Fruit fly (Drosophila melanogaster) S2 (cell line): ENCODE data around the gene CG5087.

ENCODE experiments used
- CG8478 ChIP-seq: fragments of >200 bp; optimal IDR thresholded peaks from 2 replicates; lab custom pipeline; 2018
- CTCF ChIP-seq, 2 experiments: fragments of >200 bp; optimal IDR thresholded peaks; 2 replicates each; lab custom pipeline; 2018

Gene CG5087

DNA sequence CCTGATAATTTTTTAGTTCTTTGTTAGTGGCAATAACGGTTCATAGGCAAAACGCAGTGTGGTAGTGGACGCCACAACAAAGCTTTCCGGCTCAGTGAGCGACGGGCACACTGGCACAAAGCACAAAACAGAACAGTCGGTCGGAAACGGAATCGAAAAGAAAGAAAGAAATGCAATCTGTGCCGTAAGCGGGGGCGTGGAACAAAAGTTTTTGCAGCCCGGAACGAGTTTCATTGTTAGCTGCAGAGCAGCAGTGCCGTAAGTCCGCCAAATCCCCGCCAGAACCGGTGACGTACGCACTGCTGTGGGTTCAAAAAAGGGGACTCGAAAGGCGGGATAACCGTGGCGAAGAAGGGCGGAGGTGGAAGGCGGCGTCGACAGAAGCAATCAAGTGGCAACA lies 29.5 kb upstream of the CG5087 start, which contains the start of gene CG5026:
Gene CG5026, plus strand, starts transcription at position 92 of the 400 bp plus-strand sequence.
- TF ChIP-seq CG8478 (lab: Kevin White, UChicago) (no peak), CTCF (optimal IDR thresholded peaks at IDR 0.05; lab: Kevin White, UChicago) (no peak)

- no peak for TF ChIP-seq CTCF (optimal IDR thresholded peaks at IDR 0.05; lab: Kevin White, UChicago)
- no peak for TF ChIP-seq CG8478 (lab: Kevin White, UChicago)
These were observed 23.2 kb upstream of the CG5087 start, which contains the start of the genes pix and Srp68 for dm6 chr3L:8974478-8975477. Gene pix, minus strand, starts transcription at chr3L:8974765. Gene Srp68, plus strand, starts transcription at chr3L:8975046.

dm6 chr3L:8978678-8979413 lies 19.1 kb upstream of the CG5087 start:
- TF ChIP-seq CTCF (optimal IDR thresholded peaks at IDR 0.05; lab: Kevin White, UChicago) (no peak), CG8478 (lab: Kevin White, UChicago) (no peak)

DNA sequence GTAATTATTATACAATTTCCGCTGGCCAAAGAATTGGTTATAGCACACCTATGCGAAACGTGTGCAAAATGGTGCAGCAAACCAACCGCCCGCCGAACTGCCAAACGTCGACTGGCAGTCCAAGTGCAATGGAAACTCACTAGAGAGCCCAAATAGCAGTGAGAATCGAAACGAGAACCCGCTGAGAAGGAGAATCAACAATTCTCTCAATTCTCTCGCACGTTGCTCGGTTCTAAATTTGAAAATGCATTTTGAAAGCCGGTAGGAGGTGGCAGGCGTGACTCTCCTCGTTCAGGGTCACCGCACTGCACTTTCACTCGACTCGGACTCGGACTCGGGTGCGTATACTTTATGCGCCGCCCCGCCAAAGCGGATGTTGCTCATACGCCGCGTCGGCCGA lies 18.2 kb upstream of the CG5087 start, which contains the start of gene CG5644:
Gene CG5644, minus strand, starts transcription at position 101 of the 400 bp plus-strand sequence.
- no peak for TF ChIP-seq CTCF (optimal IDR thresholded peaks at IDR 0.05; lab: Kevin White, UChicago)
- no peak for TF ChIP-seq CG8478 (lab: Kevin White, UChicago)

- TF ChIP-seq CTCF (optimal IDR thresholded peaks at IDR 0.05; lab: Kevin White, UChicago) (no peak), CG8478 (lab: Kevin White, UChicago) (no peak)
These were observed 16.5 kb upstream of the CG5087 start, which contains the start of gene CG13314 for dm6 chr3L:8981495-8981894. Gene CG13314, plus strand, starts transcription at chr3L:8981795.

dm6 chr3L:8982044-8982443 lies 15.9 kb upstream of the CG5087 start:
- no peak for TF ChIP-seq CG8478 (lab: Kevin White, UChicago)

DNA sequence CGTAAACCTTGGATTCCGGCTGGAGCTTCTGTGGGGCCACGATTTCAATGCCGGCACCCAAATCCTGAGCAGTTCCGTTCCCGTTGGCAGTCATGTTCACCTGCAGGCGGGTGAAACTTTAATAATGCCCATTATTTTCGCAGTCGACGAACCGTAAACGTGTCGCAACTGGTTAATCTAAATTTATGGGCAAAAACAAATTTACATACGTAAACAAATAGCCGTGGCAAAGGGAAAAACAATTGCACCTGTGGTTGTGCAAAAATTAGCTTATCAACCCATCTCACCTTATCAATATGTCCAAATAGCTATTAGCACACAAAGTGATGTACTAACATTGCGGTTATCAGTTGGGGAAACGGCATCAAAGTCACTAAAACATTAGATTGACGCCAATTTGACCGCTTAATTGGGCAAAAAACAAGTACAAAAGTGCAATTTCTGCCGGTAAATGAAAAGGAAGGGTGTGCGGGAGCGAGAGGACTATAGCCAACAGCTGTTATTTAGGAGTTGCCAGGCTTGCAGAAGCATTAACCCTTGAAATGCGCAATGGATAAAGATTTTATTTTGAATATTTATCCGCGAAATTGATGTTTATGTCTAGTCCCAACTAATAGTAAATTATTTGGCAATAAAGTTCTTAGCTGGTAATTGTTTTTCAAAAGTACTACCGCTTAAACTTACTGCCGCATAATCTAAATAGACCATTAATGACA lies 12.7 kb upstream of the CG5087 start:
- TF ChIP-seq CG8478 (lab: Kevin White, UChicago) (no peak), CTCF (optimal IDR thresholded peaks at IDR 0.05; lab: Kevin White, UChicago) (no peak)

DNA sequence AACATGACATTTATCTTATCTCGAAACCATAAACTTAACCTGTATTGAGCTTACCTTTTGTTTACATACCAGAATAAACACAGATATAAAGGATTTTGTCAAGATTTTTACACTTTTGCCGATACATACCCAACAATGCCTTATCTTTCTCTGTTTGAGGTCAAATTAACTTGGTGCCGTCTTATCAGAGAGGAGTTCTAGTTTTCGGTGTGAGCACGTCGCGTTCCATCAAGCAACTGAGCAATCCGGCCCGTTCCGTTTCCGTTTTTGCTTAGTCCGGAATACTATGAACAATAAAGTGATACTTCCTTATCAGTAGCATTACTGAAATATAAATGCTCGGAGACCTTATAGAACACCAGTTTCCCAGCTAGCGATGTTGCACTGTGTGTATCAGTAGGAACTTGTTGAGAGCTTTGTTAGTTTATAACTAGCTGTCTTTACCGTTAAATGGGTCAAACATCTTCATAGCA lies 12.1 kb upstream of the CG5087 start, which contains the start of gene Galk:
Gene Galk, minus strand, starts transcription at position 244 of the 473 bp plus-strand sequence.
- TF ChIP-seq CG8478 (lab: Kevin White, UChicago) (no peak), CTCF (optimal IDR thresholded peaks at IDR 0.05; lab: Kevin White, UChicago) (no peak)

- no peak for TF ChIP-seq CG8478 (lab: Kevin White, UChicago)
- peak in 1 of 2 experiments; percentile 47 for TF ChIP-seq CTCF (optimal IDR thresholded peaks at IDR 0.05; lab: Kevin White, UChicago)
These were observed 11.4 kb upstream of the CG5087 start, which contains the start of gene CG5068 for dm6 chr3L:8986582-8986981. Gene CG5068, plus strand, starts transcription at chr3L:8986710.

DNA sequence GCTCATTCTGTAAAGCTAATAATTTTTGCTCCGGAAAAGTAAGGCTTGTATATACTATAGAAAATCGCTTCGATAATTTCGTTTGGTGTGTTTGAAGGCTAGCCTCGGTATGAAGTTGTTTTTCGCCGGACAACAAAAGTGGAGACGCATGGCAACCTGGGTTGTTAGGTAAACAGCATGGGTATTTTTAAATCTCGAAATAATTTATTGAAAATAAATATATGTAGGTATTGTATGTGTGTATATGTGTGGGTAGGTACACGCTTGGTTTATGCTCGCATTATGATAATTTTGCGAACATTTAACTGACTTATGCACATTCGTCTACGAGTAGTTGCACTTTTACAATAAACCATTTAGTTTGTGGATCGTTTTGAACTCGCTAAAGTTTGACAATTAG lies 7.9 kb upstream of the CG5087 start, which contains the start of gene CG5280:
Gene CG5280, minus strand, starts transcription at position 101 of the 400 bp plus-strand sequence.
- TF ChIP-seq CG8478 (lab: Kevin White, UChicago) (no peak), CTCF (optimal IDR thresholded peaks at IDR 0.05; lab: Kevin White, UChicago) (no peak)

DNA sequence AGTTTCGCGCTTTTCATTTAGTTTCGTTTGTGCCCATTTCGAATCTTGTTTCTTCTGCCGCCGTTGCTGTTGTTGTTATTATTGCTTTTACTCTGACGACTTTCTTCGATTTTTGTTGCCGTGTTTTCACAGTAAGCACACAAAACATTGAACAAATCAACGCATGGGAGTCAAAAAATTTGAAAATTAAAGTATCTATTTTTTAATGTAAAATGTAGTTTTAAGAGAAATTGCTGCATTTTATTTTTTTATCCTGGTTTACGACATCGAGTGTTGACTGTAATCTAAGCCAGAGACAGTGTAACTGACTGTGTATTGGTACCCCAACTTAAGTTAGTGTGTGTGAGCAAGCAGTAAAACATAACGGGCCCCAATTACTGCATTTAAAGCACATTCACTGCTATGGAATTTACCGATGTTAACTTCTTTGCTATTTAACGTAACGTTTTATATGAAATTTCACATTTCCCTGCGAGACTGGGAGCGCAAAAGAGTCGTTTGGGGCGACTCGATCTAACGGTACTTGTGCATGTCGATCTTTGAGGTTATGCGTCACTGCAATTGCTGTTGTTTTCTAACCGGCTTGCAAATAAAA lies 1.7 kb upstream of the CG5087 start:
- TF ChIP-seq CG8478 (lab: Kevin White, UChicago) = no peak
- TF ChIP-seq CTCF (optimal IDR thresholded peaks at IDR 0.05; lab: Kevin White, UChicago) = no peak

DNA sequence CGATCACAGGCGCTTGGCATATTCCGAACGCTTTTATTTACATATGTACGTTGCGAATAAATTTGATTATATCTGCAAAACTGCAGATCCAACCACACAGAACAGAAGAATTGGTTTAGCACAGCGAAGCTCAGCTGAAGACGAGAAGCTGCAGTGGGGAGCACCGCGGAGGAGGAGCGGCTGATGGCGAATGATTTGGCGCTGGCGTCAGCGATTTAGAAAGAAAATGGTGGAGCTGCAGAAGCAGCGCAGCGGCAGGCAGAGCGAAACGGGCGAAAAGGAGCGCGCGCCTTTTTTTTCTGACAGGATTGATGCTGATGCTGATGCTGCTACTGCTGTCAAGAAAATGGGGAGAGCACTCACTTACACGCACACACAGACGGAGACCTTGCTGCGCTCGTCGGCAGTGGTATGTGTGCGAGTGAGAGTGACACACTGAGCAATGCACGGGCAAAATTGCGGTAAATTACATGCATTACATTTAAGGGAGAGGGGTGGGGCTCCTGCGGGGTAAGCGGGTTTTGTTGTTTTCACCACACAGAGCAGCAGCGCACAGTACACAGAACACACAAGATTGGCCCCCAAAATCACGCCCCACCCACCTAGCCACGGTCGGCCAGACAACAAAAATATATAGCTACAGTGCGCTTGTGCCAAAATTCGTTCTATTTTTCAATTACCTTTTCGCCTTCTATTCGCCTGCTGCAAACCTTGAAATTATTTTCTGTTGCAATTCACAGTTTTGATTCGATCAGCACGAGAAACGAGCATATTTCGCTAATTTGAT lies 892 bp upstream of the CG5087 start:
- no peak for TF ChIP-seq CG8478 (lab: Kevin White, UChicago)
- TF ChIP-seq CTCF (optimal IDR thresholded peaks at IDR 0.05; lab: Kevin White, UChicago) = no peak

DNA sequence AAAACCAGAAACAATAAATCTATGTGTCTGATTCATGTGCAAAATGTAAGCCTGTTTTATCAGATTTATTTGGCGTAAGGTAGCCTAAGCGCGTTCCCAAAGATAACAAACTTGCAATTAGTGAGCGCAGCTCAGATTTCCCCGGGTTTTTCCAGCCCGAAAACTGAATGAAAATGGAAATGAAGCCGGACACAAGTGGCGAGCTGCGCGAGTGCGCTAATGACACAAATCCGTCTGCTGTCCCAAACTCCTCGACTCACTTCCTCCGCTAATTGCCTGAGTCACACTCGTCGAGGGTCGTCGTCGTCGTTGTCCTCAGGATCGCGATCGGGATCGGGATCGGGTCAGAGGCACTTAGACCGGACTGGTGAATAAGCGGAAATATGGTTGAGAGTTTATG lies 4.5 kb downstream of the CG5087 start:
- no peak for TF ChIP-seq CTCF (optimal IDR thresholded peaks at IDR 0.05; lab: Kevin White, UChicago)
- no peak for TF ChIP-seq CG8478 (lab: Kevin White, UChicago)
